Fruit fly (Drosophila melanogaster) whole organism, embryonic: ENCODE data around the gene CG9289.
A peak's percentile ranks its signal among the peaks of the same experiment; 100 is the strongest.

Experiments used
- ATbp ChIP-seq: fragments of 200-800 bp; sonication (Bioruptor generic); optimal IDR thresholded peaks from 2 replicates; lab custom pipeline; 2017; ENCODE audit warnings: missing biosample characterization, mild to moderate bottlenecking, missing genetic modification characterization, missing genetic modification reagents
- B-H2 ChIP-seq: fragments of 200-800 bp; sonication (Bioruptor generic); optimal IDR thresholded peaks from 2 replicates; lab custom pipeline; 2018; ENCODE audit warnings: missing biosample characterization, mild to moderate bottlenecking, missing genetic modification characterization
- CG1024 ChIP-seq: fragments of 200-800 bp; sonication (Bioruptor generic); IDR thresholded peaks from 2 replicates; pipeline ENCODE4 v1.3.6; 2022; ENCODE audit warnings: missing biosample characterization, missing genetic modification characterization
- CG10431 ChIP-seq: fragments of 200-800 bp; sonication (Bioruptor generic); optimal IDR thresholded peaks from 3 replicates; lab custom pipeline; 2018; ENCODE audit warnings: missing biosample characterization, mild to moderate bottlenecking, missing genetic modification characterization
- CG11093 ChIP-seq: fragments of 200-800 bp; sonication (Bioruptor generic); IDR thresholded peaks from 3 replicates; pipeline ENCODE4 v1.3.6; 2022; ENCODE audit warnings: missing biosample characterization, missing genetic modification characterization
- CG11456 ChIP-seq: fragments of 200-800 bp; sonication (Bioruptor generic); IDR thresholded peaks from 3 replicates; pipeline ENCODE4 v1.3.6; 2022; ENCODE audit warnings: missing biosample characterization, missing genetic modification characterization
- CG11696 ChIP-seq: fragments of 200-800 bp; sonication (Bioruptor generic); IDR thresholded peaks from 2 replicates; pipeline ENCODE4 v1.3.6; 2022; ENCODE audit warnings: missing biosample characterization, missing genetic modification characterization
- CG13894 ChIP-seq: fragments of 200-800 bp; sonication (Bioruptor generic); optimal IDR thresholded peaks from 3 replicates; lab custom pipeline; 2018; ENCODE audit warnings: missing biosample characterization, mild to moderate bottlenecking, missing genetic modification characterization, moderate library complexity
- CG14965 ChIP-seq: fragments of 200-800 bp; sonication (Bioruptor generic); optimal IDR thresholded peaks from 2 replicates; lab custom pipeline; 2016; ENCODE audit warnings: missing biosample characterization, missing genetic modification characterization, borderline replicate concordance
- CG17359 ChIP-seq: fragments of 200-800 bp; sonication (Bioruptor generic); optimal IDR thresholded peaks from 3 replicates; lab custom pipeline; 2018; ENCODE audit warnings: missing biosample characterization, mild to moderate bottlenecking, missing genetic modification characterization, moderate library complexity
- CG17568 ChIP-seq: fragments of 200-800 bp; sonication (Bioruptor generic); optimal IDR thresholded peaks from 2 replicates; lab custom pipeline; 2018; ENCODE audit warnings: missing biosample characterization, mild to moderate bottlenecking, missing genetic modification characterization, moderate library complexity
- CG18599 ChIP-seq: fragments of 200-800 bp; sonication (Bioruptor generic); optimal IDR thresholded peaks from 3 replicates; lab custom pipeline; 2017; ENCODE audit warnings: missing biosample characterization, missing genetic modification characterization, mild to moderate bottlenecking, moderate library complexity, missing genetic modification reagents
- CG31365 ChIP-seq: fragments of 200-800 bp; sonication (Bioruptor generic); optimal IDR thresholded peaks from 2 replicates; lab custom pipeline; 2018; ENCODE audit warnings: missing biosample characterization, mild to moderate bottlenecking, missing genetic modification characterization
- CG32532 ChIP-seq: fragments of 200-800 bp; sonication (Bioruptor generic); IDR thresholded peaks from 2 replicates; pipeline ENCODE4 v1.3.6; 2022; ENCODE audit warnings: missing biosample characterization, missing genetic modification characterization
- CG34224 ChIP-seq: fragments of 200-800 bp; sonication (Bioruptor generic); IDR thresholded peaks from 3 replicates; pipeline ENCODE4 v1.3.6; 2022; ENCODE audit warnings: missing biosample characterization, missing genetic modification characterization; ENCODE audit not compliant: partially characterized antibody
- CG3726 ChIP-seq: fragments of 200-800 bp; sonication (Bioruptor generic); IDR thresholded peaks from 3 replicates; pipeline ENCODE4, ENCODE4 v1.3.6; 2022; ENCODE audit warnings: missing biosample characterization, missing genetic modification characterization
- CG3838 ChIP-seq: fragments of 200-800 bp; sonication (Bioruptor generic); optimal IDR thresholded peaks from 3 replicates; lab custom pipeline; 2016; ENCODE audit warnings: missing biosample characterization, missing genetic modification characterization
- CG4282 ChIP-seq: fragments of 200-800 bp; sonication (Bioruptor generic); optimal IDR thresholded peaks from 2 replicates; lab custom pipeline; 2016; ENCODE audit warnings: missing biosample characterization, missing genetic modification characterization
- CG7928 ChIP-seq: fragments of 200-800 bp; sonication (Bioruptor generic); optimal IDR thresholded peaks from 2 replicates; lab custom pipeline; 2017; ENCODE audit warnings: missing biosample characterization, mild to moderate bottlenecking, missing genetic modification characterization
- CG7963 ChIP-seq: fragments of 200-800 bp; sonication (Bioruptor generic); IDR thresholded peaks from 3 replicates; pipeline ENCODE4 v1.3.6; 2022; ENCODE audit warnings: missing biosample characterization, missing genetic modification characterization; ENCODE audit not compliant: partially characterized antibody
- D19B ChIP-seq: fragments of 200-800 bp; sonication (Bioruptor generic); optimal IDR thresholded peaks from 2 replicates; lab custom pipeline; 2017; ENCODE audit warnings: missing biosample characterization, mild to moderate bottlenecking, missing genetic modification characterization
- Eip74EF ChIP-seq, 2 experiments: fragments of 200-800 bp in 1 of 2; fragments of >200 bp in 1 of 2; sonication (Bioruptor generic) in 1 of 2; optimal IDR thresholded peaks; 2 replicates each; lab custom pipeline; 2017 to 2019; ENCODE audit warnings: missing biosample characterization in 2 of 2, missing genetic modification characterization in 2 of 2, mild to moderate bottlenecking in 1 of 2, moderate library complexity in 1 of 2
- Ets65A ChIP-seq: fragments of 200-800 bp; sonication (Bioruptor generic); peaks from one replicate; lab custom pipeline; 2016; ENCODE audit warnings: missing biosample characterization, missing genetic modification characterization
- HmgZ ChIP-seq: fragments of 200-800 bp; sonication (Bioruptor generic); optimal IDR thresholded peaks from 2 replicates; lab custom pipeline; 2018; ENCODE audit warnings: missing biosample characterization, mild to moderate bottlenecking, missing genetic modification characterization
- Hr51 ChIP-seq, 2 experiments: fragments of 200-800 bp; sonication (Bioruptor generic); optimal IDR thresholded peaks; 2 replicates in 1 of 2; 3 replicates in 1 of 2; lab custom pipeline; 2016 to 2018; ENCODE audit warnings: missing biosample characterization in 2 of 2, missing genetic modification characterization in 2 of 2, mild to moderate bottlenecking in 1 of 2, moderate library complexity in 1 of 2
- Med ChIP-seq: fragments of 200-800 bp; sonication (Bioruptor generic); peaks from one replicate; lab custom pipeline; 2016; ENCODE audit warnings: missing biosample characterization, missing genetic modification characterization, mild to moderate bottlenecking, inconsistent platforms, moderate library complexity
- Oaz ChIP-seq: fragments of 200-800 bp; sonication (Bioruptor generic); IDR thresholded peaks from 2 replicates; pipeline ENCODE4 v1.3.6; 2022; ENCODE audit warnings: missing biosample characterization, missing genetic modification characterization
- Rfx ChIP-seq: fragments of 200-800 bp; sonication (Bioruptor generic); IDR thresholded peaks from 2 replicates; pipeline ENCODE4 v1.3.6; 2022; ENCODE audit warnings: missing biosample characterization, missing genetic modification characterization
- Six4 ChIP-seq: fragments of 200-800 bp; sonication (Bioruptor generic); optimal IDR thresholded peaks from 2 replicates; lab custom pipeline; 2016; ENCODE audit warnings: missing biosample characterization, missing genetic modification characterization
- Sry-β ChIP-seq: fragments of 200-800 bp; sonication (Bioruptor generic); optimal IDR thresholded peaks from 2 replicates; lab custom pipeline; 2018; ENCODE audit warnings: missing biosample characterization, mild to moderate bottlenecking, missing genetic modification characterization, moderate library complexity
- Stat92E ChIP-seq, 3 experiments: fragments of >200 bp in 2 of 3; fragments of 200-800 bp in 1 of 3; sonication (Bioruptor generic) in 1 of 3; optimal IDR thresholded peaks; 2 replicates each; lab custom pipeline; 2017 to 2019; ENCODE audit warnings: missing biosample characterization in 3 of 3, missing genetic modification characterization in 3 of 3, mild to moderate bottlenecking in 1 of 3, moderate library complexity in 1 of 3
- Tbp ChIP-seq: fragments of >200 bp; optimal IDR thresholded peaks from 2 replicates; lab custom pipeline; 2018; ENCODE audit warnings: missing biosample characterization, missing genetic modification characterization
- Usf ChIP-seq: fragments of 200-800 bp; sonication (Bioruptor generic); optimal IDR thresholded peaks from 2 replicates; lab custom pipeline; 2017; ENCODE audit warnings: missing genotype, missing biosample characterization, missing genetic modification characterization
- ab ChIP-seq: fragments of 200-800 bp; sonication (Bioruptor generic); optimal IDR thresholded peaks from 2 replicates; lab custom pipeline; 2016; ENCODE audit warnings: missing biosample characterization, missing genetic modification characterization
- amos ChIP-seq: fragments of 200-800 bp; sonication (Bioruptor generic); IDR thresholded peaks from 2 replicates; pipeline ENCODE4 v1.3.6; 2022; ENCODE audit warnings: missing biosample characterization, missing genetic modification characterization; ENCODE audit not compliant: partially characterized antibody
- emc ChIP-seq: fragments of 200-800 bp; sonication (Bioruptor generic); optimal IDR thresholded peaks from 2 replicates; lab custom pipeline; 2016; ENCODE audit warnings: missing biosample characterization, missing genetic modification characterization
- en ChIP-seq: fragments of 200-800 bp; sonication (Bioruptor generic); optimal IDR thresholded peaks from 2 replicates; lab custom pipeline; 2016; ENCODE audit warnings: missing biosample characterization, missing genetic modification characterization
- exex ChIP-seq: fragments of 200-800 bp; sonication (Bioruptor generic); optimal IDR thresholded peaks from 4 replicates; lab custom pipeline; 2018; ENCODE audit warnings: missing biosample characterization, mild to moderate bottlenecking, missing genetic modification characterization, moderate library complexity
- grn ChIP-seq: fragments of 200-800 bp; sonication (Bioruptor generic); optimal IDR thresholded peaks from 3 replicates; lab custom pipeline; 2017; ENCODE audit warnings: missing biosample characterization, missing genetic modification characterization
- gsb-n ChIP-seq: fragments of 200-800 bp; sonication (Bioruptor generic); optimal IDR thresholded peaks from 3 replicates; lab custom pipeline; 2018; ENCODE audit warnings: missing biosample characterization, mild to moderate bottlenecking, missing genetic modification characterization
- hbn ChIP-seq: fragments of 200-800 bp; sonication (Bioruptor generic); IDR thresholded peaks from 2 replicates; pipeline ENCODE4 v1.3.6; 2022; ENCODE audit warnings: missing biosample characterization, missing genetic modification characterization; ENCODE audit not compliant: partially characterized antibody
- kay ChIP-seq: fragments of 200-800 bp; sonication (Bioruptor generic); optimal IDR thresholded peaks from 2 replicates; lab custom pipeline; 2016; ENCODE audit warnings: missing biosample characterization, missing genetic modification characterization
- nom ChIP-seq: fragments of 200-800 bp; sonication (Bioruptor generic); optimal IDR thresholded peaks from 2 replicates; lab custom pipeline; 2017; ENCODE audit warnings: missing biosample characterization, missing genetic modification characterization, mild to moderate bottlenecking, moderate library complexity, missing genetic modification reagents
- pfk ChIP-seq: fragments of 200-800 bp; sonication (Bioruptor generic); optimal IDR thresholded peaks from 2 replicates; lab custom pipeline; 2018; ENCODE audit warnings: missing biosample characterization, mild to moderate bottlenecking, missing genetic modification characterization, moderate library complexity
- schlank ChIP-seq: fragments of 200-800 bp; sonication (Bioruptor generic); optimal IDR thresholded peaks from 2 replicates; lab custom pipeline; 2018; ENCODE audit warnings: missing biosample characterization, mild to moderate bottlenecking, missing genetic modification characterization
- seq ChIP-seq: fragments of 200-800 bp; sonication (Bioruptor generic); IDR thresholded peaks from 2 replicates; pipeline ENCODE4 v1.3.6; 2022; ENCODE audit warnings: missing biosample characterization, missing genetic modification characterization
- slou ChIP-seq: fragments of 200-800 bp; sonication (Bioruptor generic); optimal IDR thresholded peaks from 3 replicates; lab custom pipeline; 2016; ENCODE audit warnings: missing biosample characterization, missing genetic modification characterization
- ttk ChIP-seq: fragments of 200-800 bp; sonication (Bioruptor generic); IDR thresholded peaks from 2 replicates; pipeline ENCODE4 v2.1.2; 2022; ENCODE audit warnings: missing biosample characterization, missing genetic modification characterization

Gene CG9289

dm6 chr2L:8719757-8720156, 35.6 kb upstream of the CG9289 start (continued):
- TF ChIP-seq pfk (GFP tag; lab: Kevin White, UChicago) (no peak), CG11456 (GFP tag; lab: Robert Waterston, UW) (no peak), CG10431 (GFP tag; lab: Kevin White, UChicago) (no peak), ab (GFP tag; lab: Kevin White, UChicago) (no peak), kay (GFP tag; lab: Kevin White, UChicago) (no peak), CG3726 (GFP tag; lab: Robert Waterston, UW) (no peak), CG34224 (GFP tag; lab: Robert Waterston, UW) (no peak), CG13894 (peak; percentile 11), Ets65A (GFP tag; lab: Kevin White, UChicago) (no peak), Eip74EF (GFP tag; optimal IDR thresholded peaks at IDR 0.05; lab: Kevin White, UChicago) (no peak), CG17359 (peak; percentile 11), Tbp (no peak), nom (GFP tag; lab: Kevin White, UChicago) (no peak), hbn (no peak), amos (GFP tag; lab: Robert Waterston, UW) (no peak), Oaz (GFP tag; lab: Robert Waterston, UW) (no peak), Rfx (no peak), HmgZ (tag; lab: Kevin White, UChicago) (peak; percentile 19), emc (GFP tag; lab: Kevin White, UChicago) (no peak), CG17568 (GFP tag; lab: Kevin White, UChicago) (peak; percentile 21), CG14965 (GFP tag; lab: Kevin White, UChicago) (no peak), B-H2 (GFP tag; lab: Kevin White, UChicago) (peak; percentile 9), CG7963 (GFP tag; lab: Robert Waterston, UW) (no peak), schlank (tag; lab: Kevin White, UChicago) (no peak), CG18599 (GFP tag; lab: Kevin White, UChicago) (peak; percentile 33), CG7928 (GFP tag; lab: Kevin White, UChicago) (no peak), ttk (GFP tag; lab: Robert Waterston, UW) (no peak), CG3838 (GFP tag; lab: Kevin White, UChicago) (no peak)
- TF ChIP-seq, all 482 proteins: peak for 44

dm6 chr2L:8717618-8718336, 33.6 kb upstream of the CG9289 start:
- TF ChIP-seq CG31365 (tag; lab: Kevin White, UChicago) = peak; percentile 19
- TF ChIP-seq Med (GFP tag; lab: Kevin White, UChicago) = peak; percentile 90
- peak; percentile 64; the same call in 1 of the 2 replicates for TF ChIP-seq CG1024 (GFP tag; lab: Robert Waterston, UW)
- peak; percentile 63 for TF ChIP-seq seq
- peak; percentile 85 for TF ChIP-seq D19B (GFP tag; lab: Kevin White, UChicago)
- peak; percentile 60 to 96 for TF ChIP-seq Hr51 (GFP tag; optimal IDR thresholded peaks at IDR 0.05; lab: Kevin White, UChicago)
- peak; percentile 80 for TF ChIP-seq gsb-n
- TF ChIP-seq CG11696 (GFP tag; lab: Robert Waterston, UW) = no peak
- peak; percentile 88 for TF ChIP-seq Six4
- TF ChIP-seq Usf (GFP tag; lab: Kevin White, UChicago) = peak; percentile 75
- TF ChIP-seq ATbp (GFP tag; lab: Kevin White, UChicago) = peak; percentile 89
- TF ChIP-seq CG32532 (GFP tag; lab: Robert Waterston, UW) = peak; percentile 88
- TF ChIP-seq CG4282 (GFP tag; lab: Kevin White, UChicago) = no peak
- TF ChIP-seq en (GFP tag; lab: Kevin White, UChicago) = peak; percentile 21
- peak; percentile 84 for TF ChIP-seq slou (GFP tag; lab: Kevin White, UChicago)
- TF ChIP-seq grn (GFP tag; lab: Kevin White, UChicago) = no peak
- TF ChIP-seq exex = peak; percentile 90
- peak in 1 of 3 experiments; percentile 53 for TF ChIP-seq Stat92E (GFP tag; optimal IDR thresholded peaks at IDR 0.05; lab: Kevin White, UChicago)
- peak; percentile 16 for TF ChIP-seq Sry-β
- 0 out of 3 replicates have a peak, but pooled peaks have one; percentile 12 for TF ChIP-seq CG11093 (GFP tag; lab: Robert Waterston, UW)
